Worm (Caenorhabditis elegans) whole organism, early embryonic: ENCODE results near the gene R07E5.7.

Experiments used
- F13C5.2 ChIP-seq: sonication (generic microtip); optimal IDR thresholded peaks from 2 replicates; lab custom pipeline; 2017; ENCODE audit warnings: mild to moderate bottlenecking, missing genetic modification characterization, inconsistent platforms, missing compliant biosample characterization
- flt-1 ChIP-seq: fragments of 200-800 bp; sonication (Bioruptor generic); IDR thresholded peaks from 2 replicates; pipeline ENCODE4 v1.3.6; 2022; ENCODE audit warnings: missing genetic modification characterization, missing compliant biosample characterization
- hmbx-1 ChIP-seq: sonication (generic microtip); optimal IDR thresholded peaks from 2 replicates; lab custom pipeline; 2016; ENCODE audit warnings: mild to moderate bottlenecking, missing genetic modification characterization, missing compliant biosample characterization
- scrt-1 ChIP-seq: fragments of 200-800 bp; sonication (Bioruptor generic); IDR thresholded peaks from 2 replicates; pipeline ENCODE4 v1.3.6; 2022; ENCODE audit warnings: missing genetic modification characterization, missing compliant biosample characterization
- sea-1 ChIP-seq: fragments of 200-800 bp; sonication (Bioruptor generic); conservative IDR thresholded peaks from 2 replicates; pipeline ENCODE4 v1.3.6; 2022; ENCODE audit warnings: missing genetic modification characterization, missing compliant biosample characterization

DNA sequence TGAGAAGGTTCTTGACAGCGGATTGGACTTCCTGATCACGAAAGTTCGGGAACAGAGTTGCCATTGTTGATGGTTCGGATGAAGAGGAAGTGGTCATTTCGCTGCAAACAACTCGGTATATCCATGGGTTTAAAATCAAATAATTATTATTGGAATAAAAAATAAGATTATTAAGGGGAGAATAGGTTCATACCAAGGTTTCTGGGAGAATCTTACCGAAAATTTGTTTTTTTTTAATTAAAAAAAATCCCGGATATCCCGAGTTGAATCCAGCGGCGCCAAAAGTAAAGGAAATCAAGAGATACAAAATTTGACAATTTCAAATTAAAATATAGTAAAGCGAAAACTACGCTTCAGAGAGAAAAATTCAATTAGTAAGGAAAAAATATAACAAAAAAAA is 1.0 kb downstream of the R07E5.7 start, which contains the start of the genes R07E5.19 and pdcd-2:
- TF ChIP-seq flt-1 (no peak), scrt-1 (GFP tag; lab: Robert Waterston, UW) (no peak), sea-1 (GFP tag; lab: Robert Waterston, UW) (no peak), F13C5.2 (tag; lab: Kevin White, UChicago) (no peak), hmbx-1 (tag; lab: Kevin White, UChicago) (no peak)
